Worm (Caenorhabditis elegans): ENCODE results near the gene dmsr-13.

ce11 chrV:6769440-6769839 lies 50.3 kb downstream of the dmsr-13 start:
- TF ChIP-seq nhr-23 (tag; optimal IDR thresholded peaks at IDR 0.05) (no peak), nhr-12 (tag; optimal IDR thresholded peaks at IDR 0.05) (no peak), F13H6.1 (tag; optimal IDR thresholded peaks at IDR 0.05) (no peak)

Measured in whole organism, L2 larva.